Worm (Caenorhabditis elegans): ENCODE results near the gene F41G3.21.

DNA sequence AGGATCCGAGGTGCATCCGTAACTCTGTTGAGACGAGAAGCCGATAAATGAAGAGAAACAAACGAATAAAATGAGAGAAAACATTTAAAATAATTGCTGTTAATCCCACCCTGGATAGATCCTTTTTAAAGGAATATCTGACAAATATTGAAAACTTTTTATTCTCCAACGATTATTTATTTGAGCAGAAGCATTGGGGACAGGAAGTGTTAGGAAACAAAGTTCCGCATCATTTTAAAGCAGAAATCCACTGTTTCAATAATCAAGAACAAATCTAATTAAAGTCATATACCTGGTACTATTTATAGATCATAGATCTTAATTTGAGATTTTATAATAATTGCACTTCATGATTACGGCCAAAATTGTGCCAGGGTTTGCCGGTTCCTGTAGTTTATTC, 1.8 kb downstream of the F41G3.21 start, which contains the start of gene F41G3.20:
- TF ChIP-seq tbx-7 (tag; optimal IDR thresholded peaks at IDR 0.05), result no peak
- no peak for TF ChIP-seq ets-4 (tag; optimal IDR thresholded peaks at IDR 0.05)
- TF ChIP-seq C38D4.7 (GFP tag; optimal IDR thresholded peaks at IDR 0.05), result no peak
- no peak for TF ChIP-seq lim-6 (tag; optimal IDR thresholded peaks at IDR 0.05)
- TF ChIP-seq fkh-6 (tag; optimal IDR thresholded peaks at IDR 0.05), result no peak
- TF ChIP-seq ahr-1 (tag; optimal IDR thresholded peaks at IDR 0.05), result no peak
- TF ChIP-seq ceh-18 (tag; optimal IDR thresholded peaks at IDR 0.05), result no peak
- TF ChIP-seq ceh-9 (tag; optimal IDR thresholded peaks at IDR 0.05), result no peak
- TF ChIP-seq unc-3 (GFP tag; conservative IDR thresholded peaks at IDR 0.05), result no peak
- TF ChIP-seq unc-3 (tag; optimal IDR thresholded peaks at IDR 0.05), result no peak
- TF ChIP-seq ama-1 (optimal IDR thresholded peaks at IDR 0.05), result no peak
- no peak for TF ChIP-seq hlh-15 (tag; optimal IDR thresholded peaks at IDR 0.05)
- no peak for TF ChIP-seq pqm-1 (tag; optimal IDR thresholded peaks at IDR 0.05)
- TF ChIP-seq nhr-232 (tag; optimal IDR thresholded peaks at IDR 0.05), result no peak
- TF ChIP-seq Y22D7AL.16 (tag; optimal IDR thresholded peaks at IDR 0.05), result no peak
